Fruit fly (Drosophila melanogaster): ENCODE results near the gene CG33494.
A peak's percentile ranks its signal among the peaks of the same experiment; 100 is the strongest.

CG33494 gene

DNA sequence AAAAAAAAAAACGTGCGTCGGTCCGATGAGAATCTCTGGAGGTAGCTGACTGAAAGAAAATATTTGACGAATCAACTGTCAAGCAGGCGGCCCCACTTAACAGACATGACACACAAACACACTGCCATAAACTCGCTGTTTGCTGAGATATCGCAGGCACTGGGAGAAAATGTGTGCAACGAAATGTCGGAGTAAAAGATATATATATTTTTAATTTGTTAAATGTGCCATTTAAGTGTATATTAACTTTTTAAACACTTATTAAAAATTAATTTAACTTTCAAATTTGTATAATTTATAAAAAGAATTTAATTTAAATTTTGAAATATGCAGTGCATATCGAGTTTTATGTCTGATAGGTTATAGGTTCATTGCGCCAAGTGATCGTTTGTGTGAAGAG, 5.8 kb downstream of the CG33494 start (continued):
- TF ChIP-seq Dref (GFP tag; IDR thresholded peaks at IDR 0.05) (no peak), zen2 (GFP tag; IDR thresholded peaks at IDR 0.05; ENCODE audit: partially characterized antibody) (no peak), sd (tag; optimal IDR thresholded peaks at IDR 0.05) (no peak), bcd (GFP tag; optimal IDR thresholded peaks at IDR 0.05) (peak; percentile 60), sens-2 (GFP tag; IDR thresholded peaks at IDR 0.05) (no peak), Oli (tag; optimal IDR thresholded peaks at IDR 0.05) (peak; percentile 44), Ets97D (GFP tag; optimal IDR thresholded peaks at IDR 0.05) (no peak), Hr3 (GFP tag; optimal IDR thresholded peaks at IDR 0.05) (peak; percentile 36), psq (GFP tag; optimal IDR thresholded peaks at IDR 0.05) (no peak), Asciz (GFP tag; optimal IDR thresholded peaks at IDR 0.05) (peak; percentile 67), CG11247 (GFP tag; IDR thresholded peaks at IDR 0.05) (peak; percentile 60), maf-S (GFP tag; optimal IDR thresholded peaks at IDR 0.05) (no peak), CG12659 (GFP tag; optimal IDR thresholded peaks at IDR 0.05) (no peak), CG10366 (GFP tag; IDR thresholded peaks at IDR 0.05) (no peak), CG3065 (GFP tag; optimal IDR thresholded peaks at IDR 0.05) (no peak), CG10267 (tag; optimal IDR thresholded peaks at IDR 0.05) (peak; percentile 71), CG17612 (GFP tag; IDR thresholded peaks at IDR 0.05) (no peak), Camta (GFP tag; optimal IDR thresholded peaks at IDR 0.05) (no peak), Hr78 (GFP tag; optimal IDR thresholded peaks at IDR 0.05) (peak in 1 of 2 experiments; percentile 81), caup (GFP tag; optimal IDR thresholded peaks at IDR 0.05; ENCODE audit: severe bottlenecking) (peak; percentile 61), usp (GFP tag; optimal IDR thresholded peaks at IDR 0.05) (no peak), hth (optimal IDR thresholded peaks at IDR 0.05) (no peak), CG11504 (tag; optimal IDR thresholded peaks at IDR 0.05) (no peak), stc (GFP tag; IDR thresholded peaks at IDR 0.05) (peak; percentile 59)

DNA sequence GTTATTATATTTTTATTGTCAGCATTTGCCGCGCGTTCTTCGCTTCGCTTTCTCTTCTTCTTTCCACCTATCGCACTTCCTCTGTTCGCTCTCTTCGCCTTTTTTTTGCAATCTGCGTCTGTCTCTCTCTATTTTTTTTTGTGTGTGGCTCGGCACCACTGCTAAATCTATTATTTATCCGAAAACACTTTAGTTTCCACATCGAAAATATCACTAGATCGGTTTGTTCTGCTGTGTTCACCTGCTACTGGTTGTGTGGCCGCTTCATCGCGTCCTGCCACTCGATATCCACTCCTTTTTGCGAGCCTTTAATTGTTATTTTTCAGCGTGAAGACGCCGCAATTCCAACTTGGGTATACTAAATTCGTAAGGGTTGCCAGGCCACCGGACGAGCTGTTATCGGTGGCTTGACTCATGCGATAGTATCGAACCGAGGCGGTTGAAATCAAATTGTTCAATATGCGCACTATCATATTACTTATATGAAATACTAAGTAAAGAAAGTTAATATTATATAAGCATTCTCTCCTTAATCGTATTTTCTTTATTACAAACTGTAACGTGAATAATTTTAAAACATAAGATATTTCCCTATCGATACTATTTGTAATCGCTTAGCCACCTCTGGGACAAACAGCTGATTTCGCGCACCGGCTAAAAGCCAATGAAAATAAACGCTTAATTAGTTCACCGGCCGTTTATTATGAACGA, 12.3 kb downstream of the CG33494 start, which contains the start of the genes XNP, CG42488 and CG5116:
XNP (minus strand) TSS at position 372 of the 711 bp plus-strand sequence.
CG42488 (plus strand) TSS at position 636 of the 711 bp plus-strand sequence.
CG5116 (plus strand) TSS at position 636 of the 711 bp plus-strand sequence.
- TF ChIP-seq pfk (GFP tag; optimal IDR thresholded peaks at IDR 0.05) (no peak), dmrt11E (tag; optimal IDR thresholded peaks at IDR 0.05) (peak; percentile 48), pzg (GFP tag; optimal IDR thresholded peaks at IDR 0.05) (peak; percentile 72), en (GFP tag; optimal IDR thresholded peaks at IDR 0.05) (no peak), CG7745 (tag; optimal IDR thresholded peaks at IDR 0.05) (no peak), CG17829 (tag; optimal IDR thresholded peaks at IDR 0.05) (peak; percentile 66), NK7.1 (GFP tag; optimal IDR thresholded peaks at IDR 0.05) (no peak), sens (GFP tag) (peak; percentile 92), dm (GFP tag; optimal IDR thresholded peaks at IDR 0.05) (peak; percentile 42), NC2α (GFP tag; optimal IDR thresholded peaks at IDR 0.05) (no peak), insv (GFP tag; optimal IDR thresholded peaks at IDR 0.05) (peak in 1 of 2 experiments; percentile 63), abd-A (tag; optimal IDR thresholded peaks at IDR 0.05) (no peak), Taf1 (GFP tag; IDR thresholded peaks at IDR 0.05) (peak; percentile 34; the same call in 1 of the 2 replicates), CG16863 (GFP tag; optimal IDR thresholded peaks at IDR 0.05) (no peak), Oaz (GFP tag; IDR thresholded peaks at IDR 0.05) (no peak), ase (GFP tag; IDR thresholded peaks at IDR 0.05) (no peak), tio (GFP tag; optimal IDR thresholded peaks at IDR 0.05) (no peak), Rfx (GFP tag; IDR thresholded peaks at IDR 0.05) (peak; percentile 72), CG13123 (GFP tag; optimal IDR thresholded peaks at IDR 0.05) (peak; percentile 31), Ets97D (GFP tag; optimal IDR thresholded peaks at IDR 0.05) (peak; percentile 71), repo (GFP tag; optimal IDR thresholded peaks at IDR 0.05) (no peak), aop (GFP tag; IDR thresholded peaks at IDR 0.05) (no peak), Stat92E (GFP tag; optimal IDR thresholded peaks at IDR 0.05) (no peak), gro (GFP tag; optimal IDR thresholded peaks at IDR 0.05) (no peak), CG1832 (GFP tag; optimal IDR thresholded peaks at IDR 0.05) (peak; percentile 65), CG10321 (GFP tag; IDR thresholded peaks at IDR 0.05) (no peak), cato (GFP tag; optimal IDR thresholded peaks at IDR 0.05; ENCODE audit: borderline replicate concordance) (no peak), ara (GFP tag; IDR thresholded peaks at IDR 0.05) (no peak)
